Fruit fly (Drosophila melanogaster) whole organism, embryonic: Measurements from ENCODE around the gene RapGAP1.
A peak's percentile ranks its signal among the peaks of the same experiment; 100 is the strongest.

Experiments used
- Bgb ChIP-seq: fragments of 200-800 bp; sonication (Bioruptor generic); IDR thresholded peaks from 2 replicates; pipeline ENCODE4 v1.3.6; 2022; ENCODE audit warnings: missing biosample characterization, missing genetic modification characterization; ENCODE audit not compliant: partially characterized antibody
- CG10565 ChIP-seq: fragments of 200-800 bp; sonication (Bioruptor generic); optimal IDR thresholded peaks from 3 replicates; lab custom pipeline; 2016; ENCODE audit warnings: missing biosample characterization, mild to moderate bottlenecking, missing genetic modification characterization
- CG11093 ChIP-seq: fragments of 200-800 bp; sonication (Bioruptor generic); IDR thresholded peaks from 3 replicates; pipeline ENCODE4 v1.3.6; 2022; ENCODE audit warnings: missing biosample characterization, missing genetic modification characterization
- CG11456 ChIP-seq: fragments of 200-800 bp; sonication (Bioruptor generic); IDR thresholded peaks from 3 replicates; pipeline ENCODE4 v1.3.6; 2022; ENCODE audit warnings: missing biosample characterization, missing genetic modification characterization
- CG13123 ChIP-seq: fragments of 200-800 bp; sonication (Bioruptor generic); optimal IDR thresholded peaks from 2 replicates; lab custom pipeline; 2016; ENCODE audit warnings: missing biosample characterization, missing genetic modification characterization
- CG15073 ChIP-seq: fragments of 200-800 bp; sonication (Bioruptor generic); optimal IDR thresholded peaks from 2 replicates; lab custom pipeline; 2016; ENCODE audit warnings: missing biosample characterization, missing genetic modification characterization
- CG1647 ChIP-seq: fragments of 200-800 bp; sonication (Bioruptor generic); optimal IDR thresholded peaks from 3 replicates; lab custom pipeline; 2016; ENCODE audit warnings: missing biosample characterization, missing genetic modification characterization
- CG18619 ChIP-seq: fragments of 200-800 bp; sonication (Bioruptor generic); optimal IDR thresholded peaks from 3 replicates; lab custom pipeline; 2017; ENCODE audit warnings: missing biosample characterization, mild to moderate bottlenecking, missing genetic modification characterization
- CG30020 ChIP-seq: fragments of 200-800 bp; optimal IDR thresholded peaks from 2 replicates; lab custom pipeline; 2019; ENCODE audit warnings: missing biosample characterization, mild to moderate bottlenecking, missing genetic modification characterization, moderate library complexity
- CG31224 ChIP-seq: fragments of 200-800 bp; sonication (Bioruptor generic); IDR thresholded peaks from 2 replicates; pipeline ENCODE4 v1.3.6; 2022; ENCODE audit warnings: missing biosample characterization, missing genetic modification characterization
- CG3995 ChIP-seq: fragments of 200-800 bp; sonication (Bioruptor generic); optimal IDR thresholded peaks from 3 replicates; lab custom pipeline; 2016; ENCODE audit warnings: missing biosample characterization, missing genetic modification characterization
- CG4360 ChIP-seq: fragments of 200-800 bp; sonication (Bioruptor generic); IDR thresholded peaks from 2 replicates; pipeline ENCODE4 v1.3.6; 2022; ENCODE audit warnings: missing biosample characterization, missing genetic modification characterization
- CG6175 ChIP-seq: fragments of 200-800 bp; sonication (Bioruptor generic); IDR thresholded peaks from 3 replicates; pipeline ENCODE4 v1.3.6; 2022; ENCODE audit warnings: missing biosample characterization, missing genetic modification characterization
- CG6813 ChIP-seq: fragments of 200-800 bp; sonication (Bioruptor generic); optimal IDR thresholded peaks from 2 replicates; lab custom pipeline; 2017; ENCODE audit warnings: missing biosample characterization, missing genetic modification characterization, mild to moderate bottlenecking, moderate library complexity, missing genetic modification reagents
- CG7928 ChIP-seq: fragments of 200-800 bp; sonication (Bioruptor generic); optimal IDR thresholded peaks from 2 replicates; lab custom pipeline; 2017; ENCODE audit warnings: missing biosample characterization, mild to moderate bottlenecking, missing genetic modification characterization
- CG7963 ChIP-seq: fragments of 200-800 bp; sonication (Bioruptor generic); IDR thresholded peaks from 3 replicates; pipeline ENCODE4 v1.3.6; 2022; ENCODE audit warnings: missing biosample characterization, missing genetic modification characterization; ENCODE audit not compliant: partially characterized antibody
- CG8388 ChIP-seq: fragments of 200-800 bp; sonication (Bioruptor generic); optimal IDR thresholded peaks from 2 replicates; lab custom pipeline; 2019; ENCODE audit warnings: missing biosample characterization, mild to moderate bottlenecking, missing genetic modification characterization, moderate library complexity
- CG9817 ChIP-seq: fragments of 200-800 bp; sonication (Bioruptor generic); optimal IDR thresholded peaks from 2 replicates; lab custom pipeline; 2018; ENCODE audit warnings: missing biosample characterization, mild to moderate bottlenecking, missing genetic modification characterization, moderate library complexity
- D19B ChIP-seq: fragments of 200-800 bp; sonication (Bioruptor generic); optimal IDR thresholded peaks from 2 replicates; lab custom pipeline; 2017; ENCODE audit warnings: missing biosample characterization, mild to moderate bottlenecking, missing genetic modification characterization
- Doc2 ChIP-seq: fragments of 200-800 bp; sonication (Bioruptor generic); IDR thresholded peaks from 2 replicates; pipeline ENCODE4 v1.3.6; 2022; ENCODE audit warnings: missing biosample characterization, missing genetic modification characterization
- Ets97D ChIP-seq: fragments of 200-800 bp; sonication (Bioruptor generic); optimal IDR thresholded peaks from 3 replicates; lab custom pipeline; 2016; ENCODE audit warnings: missing biosample characterization, missing genetic modification characterization
- Gsc ChIP-seq: fragments of 200-800 bp; sonication (Bioruptor generic); IDR thresholded peaks from 2 replicates; pipeline ENCODE4 v1.3.6; 2022; ENCODE audit warnings: missing biosample characterization, missing genetic modification characterization
- HLH3B ChIP-seq: fragments of 200-800 bp; sonication (Bioruptor generic); IDR thresholded peaks from 2 replicates; pipeline ENCODE4 v1.3.6; 2022; ENCODE audit warnings: missing biosample characterization, missing genetic modification characterization
- HLH54F ChIP-seq: fragments of 200-800 bp; sonication (Bioruptor generic); optimal IDR thresholded peaks from 3 replicates; lab custom pipeline; 2016; ENCODE audit warnings: missing biosample characterization, missing genetic modification characterization
- NFAT ChIP-seq: fragments of 200-800 bp; sonication (Bioruptor generic); IDR thresholded peaks from 2 replicates; pipeline ENCODE4 v1.3.6; 2022; ENCODE audit warnings: missing biosample characterization, missing genetic modification characterization
- Opbp ChIP-seq: fragments of 200-800 bp; sonication (Bioruptor generic); IDR thresholded peaks from 3 replicates; pipeline ENCODE4 v1.3.6; 2022; ENCODE audit warnings: missing biosample characterization, missing genetic modification characterization; ENCODE audit not compliant: partially characterized antibody
- Side ChIP-seq: fragments of 200-800 bp; sonication (Bioruptor generic); optimal IDR thresholded peaks from 2 replicates; lab custom pipeline; 2016; ENCODE audit warnings: missing biosample characterization, missing genetic modification characterization
- Sry-β ChIP-seq: fragments of 200-800 bp; sonication (Bioruptor generic); optimal IDR thresholded peaks from 2 replicates; lab custom pipeline; 2018; ENCODE audit warnings: missing biosample characterization, mild to moderate bottlenecking, missing genetic modification characterization, moderate library complexity
- Usf ChIP-seq: fragments of 200-800 bp; sonication (Bioruptor generic); optimal IDR thresholded peaks from 2 replicates; lab custom pipeline; 2017; ENCODE audit warnings: missing genotype, missing biosample characterization, missing genetic modification characterization
- az2 ChIP-seq: fragments of 200-800 bp; sonication (Bioruptor generic); optimal IDR thresholded peaks from 3 replicates; lab custom pipeline; 2016; ENCODE audit warnings: missing biosample characterization, missing genetic modification characterization
- bsh ChIP-seq, 2 experiments: fragments of 200-800 bp; sonication (Bioruptor generic); optimal IDR thresholded peaks; 2 replicates each; lab custom pipeline; 2017 to 2018; ENCODE audit warnings: mild to moderate bottlenecking in 2 of 2, missing biosample characterization in 2 of 2, missing genetic modification characterization in 2 of 2, moderate library complexity in 1 of 2
- cato ChIP-seq: fragments of 200-800 bp; sonication (Bioruptor generic); optimal IDR thresholded peaks from 2 replicates; lab custom pipeline; 2016; ENCODE audit warnings: missing biosample characterization, missing genetic modification characterization, borderline replicate concordance
- esg ChIP-seq: fragments of 200-800 bp; sonication (Bioruptor generic); conservative IDR thresholded peaks from 2 replicates; pipeline ENCODE4 v1.3.6; 2022; ENCODE audit warnings: missing biosample characterization, missing genetic modification characterization
- eve ChIP-seq, 2 experiments: fragments of >200 bp; optimal IDR thresholded peaks; 2 replicates each; lab custom pipeline; 2017; ENCODE audit warnings: missing biosample characterization in 2 of 2, missing genetic modification characterization in 2 of 2
- exex ChIP-seq: fragments of 200-800 bp; sonication (Bioruptor generic); optimal IDR thresholded peaks from 4 replicates; lab custom pipeline; 2018; ENCODE audit warnings: missing biosample characterization, mild to moderate bottlenecking, missing genetic modification characterization, moderate library complexity
- fd3F ChIP-seq: fragments of 200-800 bp; sonication (Bioruptor generic); optimal IDR thresholded peaks from 2 replicates; lab custom pipeline; 2018; ENCODE audit warnings: missing biosample characterization, mild to moderate bottlenecking, missing genetic modification characterization, moderate library complexity
- gcm2 ChIP-seq: fragments of 200-800 bp; sonication (Bioruptor generic); optimal IDR thresholded peaks from 2 replicates; lab custom pipeline; 2016; ENCODE audit warnings: missing biosample characterization, missing genetic modification characterization
- gt ChIP-seq: fragments of 200-800 bp; sonication (Bioruptor generic); IDR thresholded peaks from 2 replicates; pipeline ENCODE4 v1.3.6; 2022; ENCODE audit warnings: missing biosample characterization, missing genetic modification characterization
- ham ChIP-seq: fragments of 200-800 bp; sonication (Bioruptor generic); IDR thresholded peaks from 2 replicates; pipeline ENCODE4 v1.3.6; 2022; ENCODE audit warnings: missing biosample characterization, missing genetic modification characterization
- hbn ChIP-seq: fragments of 200-800 bp; sonication (Bioruptor generic); IDR thresholded peaks from 2 replicates; pipeline ENCODE4 v1.3.6; 2022; ENCODE audit warnings: missing biosample characterization, missing genetic modification characterization; ENCODE audit not compliant: partially characterized antibody
- ind ChIP-seq: fragments of 200-800 bp; sonication (Bioruptor generic); optimal IDR thresholded peaks from 3 replicates; lab custom pipeline; 2016; ENCODE audit warnings: missing biosample characterization, missing genetic modification characterization
- jumu ChIP-seq: fragments of 200-800 bp; sonication (Bioruptor generic); optimal IDR thresholded peaks from 3 replicates; lab custom pipeline; 2016; ENCODE audit warnings: missing biosample characterization, missing genetic modification characterization
- lilli ChIP-seq: fragments of 200-800 bp; sonication (Bioruptor generic); optimal IDR thresholded peaks from 3 replicates; lab custom pipeline; 2016; ENCODE audit warnings: missing biosample characterization, missing genetic modification characterization
- lov ChIP-seq, 2 experiments: fragments of 200-800 bp in 1 of 2; fragments of >200 bp in 1 of 2; sonication (Bioruptor generic) in 1 of 2; IDR thresholded peaks in 1 of 2; optimal IDR thresholded peaks in 1 of 2; 2 replicates in 1 of 2; 3 replicates in 1 of 2; pipeline versions ENCODE4 v1.3.6 to Lab custom; 2017 to 2022; ENCODE audit warnings: missing biosample characterization in 1 of 2, missing genetic modification characterization in 1 of 2
- nom ChIP-seq: fragments of 200-800 bp; sonication (Bioruptor generic); optimal IDR thresholded peaks from 2 replicates; lab custom pipeline; 2017; ENCODE audit warnings: missing biosample characterization, missing genetic modification characterization, mild to moderate bottlenecking, moderate library complexity, missing genetic modification reagents
- pfk ChIP-seq: fragments of 200-800 bp; sonication (Bioruptor generic); optimal IDR thresholded peaks from 2 replicates; lab custom pipeline; 2018; ENCODE audit warnings: missing biosample characterization, mild to moderate bottlenecking, missing genetic modification characterization, moderate library complexity
- pros ChIP-seq: fragments of 200-800 bp; sonication (Bioruptor generic); optimal IDR thresholded peaks from 3 replicates; lab custom pipeline; 2019; ENCODE audit warnings: missing biosample characterization, mild to moderate bottlenecking, missing genetic modification characterization, moderate library complexity
- sob ChIP-seq: fragments of 200-800 bp; sonication (Bioruptor generic); IDR thresholded peaks from 2 replicates; pipeline ENCODE4 v1.3.6; 2022; ENCODE audit warnings: missing biosample characterization, missing genetic modification characterization
- vnd ChIP-seq: fragments of 200-800 bp; sonication (Bioruptor generic); IDR thresholded peaks from 3 replicates; pipeline ENCODE4 v1.3.6; 2022; ENCODE audit warnings: missing biosample characterization, missing genetic modification characterization; ENCODE audit not compliant: partially characterized antibody

The RapGAP1 gene

dm6 chr2L:7534917-7535316 is 43.9 kb downstream of the RapGAP1 start (continued):
- TF ChIP-seq Opbp (GFP tag; lab: Robert Waterston, UW) (peak; percentile 62; the same call in 2 of the 3 replicates), Doc2 (GFP tag; lab: Robert Waterston, UW) (0 out of 2 replicates have a peak, but pooled peaks have one; percentile 7), CG7928 (GFP tag; lab: Kevin White, UChicago) (peak; percentile 17), D19B (GFP tag; lab: Kevin White, UChicago) (no peak), pros (GFP tag; lab: Kevin White, UChicago) (no peak), ham (GFP tag; lab: Robert Waterston, UW) (no peak), fd3F (GFP tag; lab: Kevin White, UChicago) (peak; percentile 68), CG11456 (GFP tag; lab: Robert Waterston, UW) (peak; percentile 98), HLH3B (GFP tag; lab: Robert Waterston, UW) (peak; percentile 56), eve (GFP tag; optimal IDR thresholded peaks at IDR 0.05; lab: Kevin White, UChicago) (no peak), CG7963 (GFP tag; lab: Robert Waterston, UW) (no peak), CG30020 (tag; lab: Kevin White, UChicago) (no peak), CG31224 (GFP tag; lab: Robert Waterston, UW) (peak; percentile 20; the same call in 1 of the 2 replicates), esg (GFP tag; lab: Robert Waterston, UW) (0 out of 2 replicates have a peak, but pooled peaks have one; percentile 25), CG1647 (GFP tag; lab: Kevin White, UChicago) (peak; percentile 57), jumu (GFP tag; lab: Kevin White, UChicago) (peak; percentile 68), pfk (GFP tag; lab: Kevin White, UChicago) (peak; percentile 52), CG18619 (GFP tag; lab: Kevin White, UChicago) (peak; percentile 63), gcm2 (GFP tag; lab: Kevin White, UChicago) (peak; percentile 55), bsh (GFP tag; optimal IDR thresholded peaks at IDR 0.05; lab: Kevin White, UChicago) (peak in 1 of 2 experiments; percentile 80), CG10565 (no peak), nom (GFP tag; lab: Kevin White, UChicago) (peak; percentile 58), CG15073 (GFP tag; lab: Kevin White, UChicago) (peak; percentile 24), CG6175 (GFP tag; lab: Robert Waterston, UW) (peak; percentile 57; the same call in 1 of the 3 replicates), hbn (GFP tag; lab: Robert Waterston, UW) (no peak), vnd (GFP tag; lab: Robert Waterston, UW) (no peak), CG6813 (GFP tag; lab: Kevin White, UChicago) (peak; percentile 72), lilli (GFP tag; lab: Kevin White, UChicago) (peak; percentile 84), CG13123 (peak; percentile 75), Sry-β (GFP tag; lab: Kevin White, UChicago) (no peak), CG3995 (GFP tag; lab: Kevin White, UChicago) (no peak), Side (peak; percentile 76), lov (optimal IDR thresholded peaks at IDR 0.05; lab: Kevin White, UChicago) (no peak), lov (GFP tag; IDR thresholded peaks at IDR 0.05; lab: Robert Waterston, UW) (peak; percentile 86), exex (tag; lab: Kevin White, UChicago) (no peak), az2 (GFP tag; lab: Kevin White, UChicago) (peak; percentile 88), Bgb (GFP tag; lab: Robert Waterston, UW) (peak; percentile 59), Ets97D (GFP tag; lab: Kevin White, UChicago) (peak; percentile 50), gt (GFP tag; lab: Robert Waterston, UW) (peak; percentile 19; the same call in 1 of the 2 replicates), CG9817 (tag; lab: Kevin White, UChicago) (peak; percentile 82), CG8388 (peak; percentile 60), HLH54F (GFP tag; lab: Kevin White, UChicago) (peak; percentile 48), Usf (GFP tag; lab: Kevin White, UChicago) (peak; percentile 44), cato (GFP tag; lab: Kevin White, UChicago) (peak; percentile 57), CG4360 (GFP tag; lab: Robert Waterston, UW) (no peak), Gsc (GFP tag; lab: Robert Waterston, UW) (no peak), ind (GFP tag; lab: Kevin White, UChicago) (peak; percentile 77), NFAT (GFP tag; lab: Robert Waterston, UW) (peak; percentile 95), sob (GFP tag; lab: Robert Waterston, UW) (peak; percentile 73), CG11093 (GFP tag; lab: Robert Waterston, UW) (no peak)
